Worm (Caenorhabditis elegans): ENCODE results near the gene E02C12.11.

DNA sequence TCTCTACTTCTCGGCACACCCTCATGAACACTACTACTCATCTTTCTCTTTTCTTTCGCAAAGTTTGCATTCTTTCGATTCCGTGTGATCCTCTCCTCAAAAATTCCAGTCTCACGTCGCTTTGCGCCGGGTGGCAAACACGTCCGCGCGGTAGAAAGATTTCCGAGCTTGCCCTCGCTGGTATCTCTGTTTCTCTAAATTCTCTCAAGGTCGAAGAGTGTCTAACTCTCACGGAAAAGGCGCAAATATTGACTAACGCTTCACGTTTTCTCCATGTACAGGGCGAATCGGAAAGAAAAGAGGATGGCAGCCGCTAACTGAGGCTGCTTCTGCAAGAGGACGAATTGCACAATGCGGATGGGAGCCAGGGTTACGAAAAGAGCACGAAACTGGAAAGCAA lies 43.0 kb upstream of the E02C12.11 start:
- TF ChIP-seq fos-1 (tag; optimal IDR thresholded peaks at IDR 0.05) (no peak), unc-62 (GFP tag; optimal IDR thresholded peaks at IDR 0.05) (no peak), ceh-9 (tag; optimal IDR thresholded peaks at IDR 0.05) (no peak), zag-1 (tag; optimal IDR thresholded peaks at IDR 0.05) (no peak), nhr-28 (tag; optimal IDR thresholded peaks at IDR 0.05) (no peak), elt-1 (tag; optimal IDR thresholded peaks at IDR 0.05) (no peak), unc-39 (tag; optimal IDR thresholded peaks at IDR 0.05) (no peak), ZK546.5 (tag; optimal IDR thresholded peaks at IDR 0.05) (no peak), mml-1 (tag; optimal IDR thresholded peaks at IDR 0.05) (no peak), nhr-12 (tag; optimal IDR thresholded peaks at IDR 0.05) (no peak)

All from whole organism, L3 larva.